Worm (Caenorhabditis elegans) whole organism, midembryonic: ENCODE results near the gene T08G5.1.

Experiments
- cog-1 ChIP-seq: sonication (generic microtip); optimal IDR thresholded peaks from 2 replicates; lab custom pipeline; 2016; ENCODE audit warnings: missing genetic modification characterization, missing compliant biosample characterization
- flt-1 ChIP-seq: fragments of 200-800 bp; sonication (Bioruptor generic); IDR thresholded peaks from 2 replicates; pipeline ENCODE4 v1.3.6; 2022; ENCODE audit warnings: missing genetic modification characterization, missing compliant biosample characterization
- med-1 ChIP-seq: sonication (generic microtip); optimal IDR thresholded peaks from 2 replicates; lab custom pipeline; 2017; ENCODE audit warnings: missing genetic modification characterization, mild to moderate bottlenecking, missing compliant biosample characterization, antibody characterized with exemption, missing genetic modification reagents; ENCODE audit not compliant: insufficient read depth

- TF ChIP-seq cog-1 (tag; lab: Kevin White, UChicago) (no peak), med-1 (GFP tag; lab: Kevin White, UChicago) (no peak), flt-1 (GFP tag; lab: Robert Waterston, UW) (no peak)
Observed at ce11 chrV:14014395-14014794, 4.2 kb upstream of the T08G5.1 start, which contains the start of gene end-3.
